Worm (Caenorhabditis elegans): Measurements from ENCODE around the gene egl-4.

ce11 chrIV:1902022-1902421, 54.2 kb downstream of the egl-4 start, which contains the start of gene egl-18:
- TF ChIP-seq pqm-1 (tag; optimal IDR thresholded peaks at IDR 0.05) (no peak), hlh-13 (GFP tag; optimal IDR thresholded peaks at IDR 0.05) (no peak), rnt-1 (tag; optimal IDR thresholded peaks at IDR 0.05) (no peak), npax-4 (tag; optimal IDR thresholded peaks at IDR 0.05) (no peak), nfya-1 (tag; optimal IDR thresholded peaks at IDR 0.05) (no peak), ceh-2 (tag; optimal IDR thresholded peaks at IDR 0.05) (no peak), hlh-8 (tag; optimal IDR thresholded peaks at IDR 0.05) (no peak), pha-4 (tag; optimal IDR thresholded peaks at IDR 0.05) (no peak)
